Fruit fly (Drosophila melanogaster): ENCODE data around the gene CG15317.

Gene CG15317

DNA sequence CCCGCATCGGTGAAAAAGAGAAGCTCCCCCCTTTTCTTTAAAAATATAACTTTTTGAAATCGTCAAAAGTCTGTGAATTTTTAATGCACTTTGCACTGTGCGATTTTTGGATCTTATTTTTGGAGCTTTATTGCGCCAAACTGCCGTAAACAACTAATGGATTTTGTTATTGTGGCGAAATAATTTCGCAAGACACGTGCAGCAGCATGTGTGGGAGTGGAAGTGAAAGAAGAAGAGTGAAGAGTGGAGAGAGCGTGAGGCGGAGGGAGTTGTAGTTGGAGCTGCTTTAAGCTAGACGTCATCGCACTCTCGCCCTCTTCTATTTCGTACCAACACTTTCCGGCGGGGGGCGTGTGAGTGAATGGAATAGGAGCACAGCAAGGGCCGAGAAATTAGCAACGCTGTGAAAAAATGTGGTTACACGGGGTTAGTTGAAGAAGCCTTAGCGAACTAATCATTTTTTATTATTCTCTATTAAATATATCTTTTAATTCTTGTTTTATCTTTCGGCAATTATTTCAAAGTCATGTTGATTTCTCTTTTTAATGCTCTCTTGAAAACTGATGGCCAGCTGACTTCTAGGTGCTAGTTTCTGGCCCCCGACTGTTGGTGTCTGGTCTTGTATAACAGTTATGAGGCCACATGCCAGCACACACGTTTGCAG lies 27.2 kb upstream of the CG15317 start (continued):
- TF ChIP-seq CG10366 (GFP tag; IDR thresholded peaks at IDR 0.05) (peak; percentile 94), Hr39 (optimal IDR thresholded peaks at IDR 0.05) (no peak), otp (GFP tag; IDR thresholded peaks at IDR 0.05) (peak; percentile 87), CG5180 (GFP tag; optimal IDR thresholded peaks at IDR 0.05) (peak; percentile 89), CG11696 (GFP tag; IDR thresholded peaks at IDR 0.05) (peak; percentile 98), CG8359 (GFP tag; optimal IDR thresholded peaks at IDR 0.05; ENCODE audit: borderline replicate concordance) (peak; percentile 74), fu2 (GFP tag; optimal IDR thresholded peaks at IDR 0.05) (peak; percentile 7), pfk (GFP tag; optimal IDR thresholded peaks at IDR 0.05) (peak; percentile 47), slbo (GFP tag; IDR thresholded peaks at IDR 0.05) (peak; percentile 95), luna (GFP tag; optimal IDR thresholded peaks at IDR 0.05) (no peak), ato (GFP tag; IDR thresholded peaks at IDR 0.05; ENCODE audit: partially characterized antibody) (no peak), Usf (GFP tag; optimal IDR thresholded peaks at IDR 0.05) (peak; percentile 91), wor (GFP tag; IDR thresholded peaks at IDR 0.05) (peak; percentile 91), CG17802 (tag; optimal IDR thresholded peaks at IDR 0.05) (peak; percentile 68), NFAT (GFP tag; IDR thresholded peaks at IDR 0.05) (peak; percentile 80; the same call in 1 of the 2 replicates), HLH54F (GFP tag; optimal IDR thresholded peaks at IDR 0.05) (peak; percentile 56), CG8944 (GFP tag; optimal IDR thresholded peaks at IDR 0.05) (peak; percentile 52), Tbp (GFP tag; optimal IDR thresholded peaks at IDR 0.05) (no peak), CG2129 (GFP tag; IDR thresholded peaks at IDR 0.05; ENCODE audit: partially characterized antibody) (no peak), row (GFP tag; IDR thresholded peaks at IDR 0.05) (peak; percentile 97), CG8478 (optimal IDR thresholded peaks at IDR 0.05) (no peak), BEAF-32 (GFP tag; optimal IDR thresholded peaks at IDR 0.05) (peak; percentile 12), cato (GFP tag; optimal IDR thresholded peaks at IDR 0.05; ENCODE audit: borderline replicate concordance) (peak; percentile 84), Hr78 (GFP tag; optimal IDR thresholded peaks at IDR 0.05) (peak in 1 of 2 experiments; percentile 83), CG4328 (GFP tag; optimal IDR thresholded peaks at IDR 0.05) (peak; percentile 96), CG16815 (GFP tag; optimal IDR thresholded peaks at IDR 0.05) (peak; percentile 91), fd102C (GFP tag; optimal IDR thresholded peaks at IDR 0.05) (no peak), H15 (GFP tag; IDR thresholded peaks at IDR 0.05) (peak; percentile 88), run (tag; optimal IDR thresholded peaks at IDR 0.05) (peak; percentile 92), tll (GFP tag; optimal IDR thresholded peaks at IDR 0.05) (no peak), lov (optimal IDR thresholded peaks at IDR 0.05) (no peak), lov (GFP tag; IDR thresholded peaks at IDR 0.05) (peak; percentile 82; the same call in 2 of the 3 replicates), mld (GFP tag; IDR thresholded peaks at IDR 0.05; ENCODE audit: partially characterized antibody) (no peak), CG3065 (GFP tag; optimal IDR thresholded peaks at IDR 0.05) (peak; percentile 82), tgo (GFP tag; IDR thresholded peaks at IDR 0.05) (peak; percentile 94), hkb (optimal IDR thresholded peaks at IDR 0.05) (no peak), hkb (GFP tag; IDR thresholded peaks at IDR 0.05) (peak; percentile 96), CG17912 (GFP tag; optimal IDR thresholded peaks at IDR 0.05) (peak; percentile 80), B-H2 (GFP tag; optimal IDR thresholded peaks at IDR 0.05) (peak; percentile 90), h (optimal IDR thresholded peaks at IDR 0.05) (no peak), CG18262 (tag; optimal IDR thresholded peaks at IDR 0.05) (peak; percentile 95), Mad (GFP tag; optimal IDR thresholded peaks at IDR 0.05) (peak; percentile 73), emc (GFP tag; optimal IDR thresholded peaks at IDR 0.05) (peak; percentile 6), tin (GFP tag; optimal IDR thresholded peaks at IDR 0.05) (peak; percentile 88), CG31441 (GFP tag; IDR thresholded peaks at IDR 0.05) (peak; percentile 93), CG1832 (GFP tag; optimal IDR thresholded peaks at IDR 0.05) (no peak), dpn (GFP tag; optimal IDR thresholded peaks at IDR 0.05) (peak; percentile 60 to 91), onecut (GFP tag; IDR thresholded peaks at IDR 0.05) (peak; percentile 90), D19A (tag; optimal IDR thresholded peaks at IDR 0.05) (peak; percentile 91), croc (GFP tag; conservative IDR thresholded peaks at IDR 0.05) (peak; percentile 91), esg (GFP tag; conservative IDR thresholded peaks at IDR 0.05) (peak; percentile 91)

Data from whole organism, embryonic.